Worm (Caenorhabditis elegans) whole organism, midembryonic: Measurements from ENCODE around the gene K12H6.7.

Experiments used
- flt-1 ChIP-seq: fragments of 200-800 bp; sonication (Bioruptor generic); IDR thresholded peaks from 2 replicates; pipeline ENCODE4 v1.3.6; 2022; ENCODE audit warnings: missing genetic modification characterization, missing compliant biosample characterization
- ref-1 ChIP-seq: fragments of 200-800 bp; sonication (Bioruptor generic); conservative IDR thresholded peaks from 2 replicates; pipeline ENCODE4 v1.3.6; 2022; ENCODE audit warnings: missing genetic modification reagents, missing genetic modification characterization, missing compliant biosample characterization

DNA sequence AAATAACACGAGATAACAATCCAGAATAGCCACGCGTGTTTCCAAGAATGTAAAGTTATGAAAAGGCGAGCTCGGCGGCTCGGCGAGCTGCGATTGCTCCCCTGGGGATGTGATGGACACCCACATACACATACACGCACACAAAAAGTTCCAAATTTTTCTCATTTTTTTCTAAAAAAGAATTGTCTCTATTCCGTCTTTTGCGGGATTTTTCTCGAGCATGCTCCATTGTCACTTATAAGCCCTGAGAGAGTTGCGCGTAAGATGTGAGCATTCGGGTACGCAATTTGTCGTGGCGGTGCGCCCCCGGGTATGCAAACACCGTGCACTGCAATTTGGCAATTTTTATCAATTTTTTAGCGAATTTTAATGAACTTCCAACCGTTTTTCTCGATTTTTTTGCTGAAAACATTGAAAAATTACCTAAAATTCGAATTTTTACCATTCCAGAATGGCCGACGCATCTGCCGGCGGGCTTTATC lies 49.7 kb downstream of the K12H6.7 start, which contains the start of the genes F08D12.12 and srpa-72:
- TF ChIP-seq ref-1 (GFP tag; lab: Robert Waterston, UW) (no peak), flt-1 (GFP tag; lab: Robert Waterston, UW) (no peak)
